Worm (Caenorhabditis elegans): ENCODE measurements around the gene atln-2.

ce11 chrIV:14978204-14978603, 3.2 kb upstream of the atln-2 start:
- no peak for TF ChIP-seq med-1 (GFP tag; optimal IDR thresholded peaks at IDR 0.05; ENCODE audit: insufficient read depth)
- TF ChIP-seq ref-1 (GFP tag; conservative IDR thresholded peaks at IDR 0.05), result no peak
